Worm (Caenorhabditis elegans) whole organism, young adult: ENCODE results near the gene oac-55.

Experiments used
- attf-5 ChIP-seq: fragments of 200-800 bp; sonication (Bioruptor generic); optimal IDR thresholded peaks from 2 replicates; lab custom pipeline; 2018; ENCODE audit warnings: mild to moderate bottlenecking, missing genetic modification characterization, missing compliant biosample characterization
- hlh-12 ChIP-seq: sonication (generic microtip); optimal IDR thresholded peaks from 2 replicates; lab custom pipeline; 2016; ENCODE audit warnings: missing genetic modification characterization, missing compliant biosample characterization
- lin-35 ChIP-seq, 3 experiments: fragments of 150-350 bp in 2 of 3; sonication (generic microtip) in 1 of 3; optimal IDR thresholded peaks; 2 replicates each; lab custom pipeline; 2014 to 2018; ENCODE audit warnings: missing biosample characterization in 3 of 3, missing genetic modification characterization in 3 of 3, missing genetic modification reagents in 3 of 3

ce11 chrV:3718507-3718906 is 42.4 kb upstream of the oac-55 start:
- TF ChIP-seq hlh-12 (tag; lab: Kevin White, UChicago) (no peak), attf-5 (GFP tag; lab: Kevin White, UChicago) (no peak), lin-35 (GFP tag; optimal IDR thresholded peaks at IDR 0.05; lab: Kevin White, UChicago) (no peak)
